Fruit fly (Drosophila melanogaster) whole organism, embryonic: ENCODE results near the gene Nprl3.

ENCODE experiments used
- Ada2b ChIP-seq: fragments of 200-800 bp; sonication (Bioruptor generic); IDR thresholded peaks from 2 replicates; pipeline ENCODE4 v1.3.6; 2022; ENCODE audit warnings: missing biosample characterization, missing genetic modification characterization
- Bdp1 ChIP-seq: fragments of 200-800 bp; sonication (Bioruptor generic); optimal IDR thresholded peaks from 3 replicates; lab custom pipeline; 2016; ENCODE audit warnings: missing biosample characterization, missing genetic modification characterization
- CG10274 ChIP-seq: fragments of 200-800 bp; sonication (Bioruptor generic); optimal IDR thresholded peaks from 3 replicates; lab custom pipeline; 2017; ENCODE audit warnings: missing biosample characterization, mild to moderate bottlenecking, missing genetic modification characterization
- CG11093 ChIP-seq: fragments of 200-800 bp; sonication (Bioruptor generic); IDR thresholded peaks from 3 replicates; pipeline ENCODE4 v1.3.6; 2022; ENCODE audit warnings: missing biosample characterization, missing genetic modification characterization
- CG11723 ChIP-seq: fragments of 200-800 bp; sonication (Bioruptor generic); optimal IDR thresholded peaks from 2 replicates; lab custom pipeline; 2017; ENCODE audit warnings: missing biosample characterization, mild to moderate bottlenecking, missing genetic modification characterization
- CG12155 ChIP-seq: fragments of 200-800 bp; sonication (Bioruptor generic); optimal IDR thresholded peaks from 3 replicates; lab custom pipeline; 2016; ENCODE audit warnings: missing biosample characterization, missing genetic modification characterization
- CG13123 ChIP-seq: fragments of 200-800 bp; sonication (Bioruptor generic); optimal IDR thresholded peaks from 2 replicates; lab custom pipeline; 2016; ENCODE audit warnings: missing biosample characterization, missing genetic modification characterization
- CG13424 ChIP-seq: fragments of 200-800 bp; sonication (Bioruptor generic); optimal IDR thresholded peaks from 2 replicates; lab custom pipeline; 2019; ENCODE audit warnings: missing biosample characterization, mild to moderate bottlenecking, missing genetic modification characterization, moderate library complexity
- CG17359 ChIP-seq: fragments of 200-800 bp; sonication (Bioruptor generic); optimal IDR thresholded peaks from 3 replicates; lab custom pipeline; 2018; ENCODE audit warnings: missing biosample characterization, mild to moderate bottlenecking, missing genetic modification characterization, moderate library complexity
- CG18476 ChIP-seq: fragments of 200-800 bp; sonication (Bioruptor generic); optimal IDR thresholded peaks from 2 replicates; lab custom pipeline; 2016; ENCODE audit warnings: missing biosample characterization, mild to moderate bottlenecking, missing genetic modification characterization
- CG2712 ChIP-seq: fragments of 200-800 bp; optimal IDR thresholded peaks from 3 replicates; lab custom pipeline; 2019; ENCODE audit warnings: missing biosample characterization, mild to moderate bottlenecking, missing genetic modification characterization, moderate library complexity
- CG31224 ChIP-seq: fragments of 200-800 bp; sonication (Bioruptor generic); IDR thresholded peaks from 2 replicates; pipeline ENCODE4 v1.3.6; 2022; ENCODE audit warnings: missing biosample characterization, missing genetic modification characterization
- CG33557 ChIP-seq: fragments of 200-800 bp; sonication (Bioruptor generic); optimal IDR thresholded peaks from 2 replicates; lab custom pipeline; 2019; ENCODE audit warnings: missing biosample characterization, mild to moderate bottlenecking, missing genetic modification characterization, moderate library complexity
- CG6654 ChIP-seq: fragments of 200-800 bp; sonication (Bioruptor generic); optimal IDR thresholded peaks from 2 replicates; lab custom pipeline; 2017; ENCODE audit warnings: missing biosample characterization, mild to moderate bottlenecking, missing genetic modification characterization
- CG6765 ChIP-seq: fragments of 200-800 bp; sonication (Bioruptor generic); optimal IDR thresholded peaks from 3 replicates; lab custom pipeline; 2017; ENCODE audit warnings: missing biosample characterization, mild to moderate bottlenecking, missing genetic modification characterization
- CG7556 ChIP-seq: fragments of 200-800 bp; sonication (Bioruptor generic); optimal IDR thresholded peaks from 2 replicates; lab custom pipeline; 2017; ENCODE audit warnings: missing biosample characterization, mild to moderate bottlenecking, missing genetic modification characterization
- CG7987 ChIP-seq: fragments of 200-800 bp; sonication (Bioruptor generic); optimal IDR thresholded peaks from 2 replicates; lab custom pipeline; 2018; ENCODE audit warnings: missing biosample characterization, mild to moderate bottlenecking, missing genetic modification characterization, moderate library complexity
- CG8924 ChIP-seq: fragments of 200-800 bp; optimal IDR thresholded peaks from 3 replicates; lab custom pipeline; 2019; ENCODE audit warnings: missing biosample characterization, mild to moderate bottlenecking, missing genetic modification characterization, moderate library complexity
- CG9609 ChIP-seq: fragments of 200-800 bp; sonication (Bioruptor generic); optimal IDR thresholded peaks from 3 replicates; lab custom pipeline; 2016; ENCODE audit warnings: missing biosample characterization, missing genetic modification characterization
- Chrac-16 ChIP-seq: fragments of 200-800 bp; sonication (Bioruptor generic); optimal IDR thresholded peaks from 3 replicates; lab custom pipeline; 2016; ENCODE audit warnings: missing biosample characterization, missing genetic modification characterization
- Drgx ChIP-seq: fragments of 200-800 bp; sonication (Bioruptor generic); IDR thresholded peaks from 2 replicates; pipeline ENCODE4 v1.3.6; 2022; ENCODE audit warnings: missing biosample characterization, missing genetic modification characterization
- E2f2 ChIP-seq: fragments of 200-800 bp; sonication (Bioruptor generic); IDR thresholded peaks from 2 replicates; pipeline ENCODE4 v1.3.6; 2022; ENCODE audit warnings: missing biosample characterization, missing genetic modification characterization
- Hey ChIP-seq: fragments of 200-800 bp; sonication (Bioruptor generic); optimal IDR thresholded peaks from 3 replicates; lab custom pipeline; 2018; ENCODE audit warnings: missing biosample characterization, mild to moderate bottlenecking, missing genetic modification characterization
- MBD-R2 ChIP-seq: fragments of 200-800 bp; sonication (Bioruptor generic); IDR thresholded peaks from 2 replicates; pipeline ENCODE4 v1.3.6; 2022; ENCODE audit warnings: missing biosample characterization, missing genetic modification characterization
- MESR4 ChIP-seq: fragments of 200-800 bp; sonication (Bioruptor generic); optimal IDR thresholded peaks from 2 replicates; lab custom pipeline; 2018; ENCODE audit warnings: missing biosample characterization, mild to moderate bottlenecking, missing genetic modification characterization, moderate library complexity
- Neu2 ChIP-seq: fragments of 200-800 bp; sonication (Bioruptor generic); optimal IDR thresholded peaks from 3 replicates; lab custom pipeline; 2016; ENCODE audit warnings: missing biosample characterization, missing genetic modification characterization, borderline replicate concordance
- Nf-YA ChIP-seq: fragments of 200-800 bp; sonication (Bioruptor generic); IDR thresholded peaks from 2 replicates; pipeline ENCODE4 v1.3.6; 2022; ENCODE audit warnings: missing biosample characterization, missing genetic modification characterization
- Nf-YB ChIP-seq: fragments of 200-800 bp; sonication (Bioruptor generic); optimal IDR thresholded peaks from 3 replicates; lab custom pipeline; 2019; ENCODE audit warnings: missing biosample characterization, mild to moderate bottlenecking, missing genetic modification characterization, moderate library complexity
- Optix ChIP-seq: fragments of 200-800 bp; sonication (Bioruptor generic); IDR thresholded peaks from 3 replicates; pipeline ENCODE4 v1.3.6; 2022; ENCODE audit warnings: missing biosample characterization, missing genetic modification characterization
- PHDP ChIP-seq: fragments of 200-800 bp; sonication (Bioruptor generic); optimal IDR thresholded peaks from 3 replicates; lab custom pipeline; 2018; ENCODE audit warnings: missing biosample characterization, mild to moderate bottlenecking, missing genetic modification characterization, moderate library complexity
- Trl ChIP-seq, 3 experiments: fragments of >200 bp in 2 of 3; fragments of 200-800 bp in 1 of 3; sonication (Bioruptor generic) in 1 of 3; optimal IDR thresholded peaks; 2 replicates in 1 of 3; 3 replicates in 2 of 3; lab custom pipeline; 2016 to 2017; ENCODE audit warnings: missing biosample characterization in 1 of 3, missing genetic modification characterization in 1 of 3
- grn ChIP-seq: fragments of 200-800 bp; sonication (Bioruptor generic); optimal IDR thresholded peaks from 3 replicates; lab custom pipeline; 2017; ENCODE audit warnings: missing biosample characterization, missing genetic modification characterization
- gsb ChIP-seq: fragments of 200-800 bp; sonication (Bioruptor generic); IDR thresholded peaks from 2 replicates; pipeline ENCODE4 v1.3.6; 2022; ENCODE audit warnings: missing biosample characterization, missing genetic modification characterization
- nmo ChIP-seq: fragments of 200-800 bp; sonication (Bioruptor generic); optimal IDR thresholded peaks from 2 replicates; lab custom pipeline; 2018; ENCODE audit warnings: missing biosample characterization, mild to moderate bottlenecking, missing genetic modification characterization, moderate library complexity
- nom ChIP-seq: fragments of 200-800 bp; sonication (Bioruptor generic); optimal IDR thresholded peaks from 2 replicates; lab custom pipeline; 2017; ENCODE audit warnings: missing biosample characterization, missing genetic modification characterization, mild to moderate bottlenecking, moderate library complexity, missing genetic modification reagents
- org-1 ChIP-seq: fragments of 200-800 bp; sonication (Bioruptor generic); optimal IDR thresholded peaks from 2 replicates; lab custom pipeline; 2017; ENCODE audit warnings: missing biosample characterization, missing genetic modification characterization
- pum ChIP-seq: fragments of 200-800 bp; sonication (Bioruptor generic); optimal IDR thresholded peaks from 2 replicates; lab custom pipeline; 2016; ENCODE audit warnings: missing biosample characterization, missing genetic modification characterization
- repo ChIP-seq: fragments of 200-800 bp; sonication (Bioruptor generic); optimal IDR thresholded peaks from 2 replicates; lab custom pipeline; 2016; ENCODE audit warnings: missing biosample characterization, missing genetic modification characterization
- rib ChIP-seq: fragments of 200-800 bp; sonication (Bioruptor generic); IDR thresholded peaks from 2 replicates; pipeline ENCODE4 v1.3.6; 2022; ENCODE audit warnings: missing biosample characterization, missing genetic modification characterization
- sens-2 ChIP-seq: fragments of 200-800 bp; sonication (Bioruptor generic); IDR thresholded peaks from 2 replicates; pipeline ENCODE4 v1.3.6; 2022; ENCODE audit warnings: missing biosample characterization, missing genetic modification characterization
- sim ChIP-seq: fragments of 200-800 bp; sonication (Bioruptor generic); IDR thresholded peaks from 2 replicates; pipeline ENCODE4 v1.3.6; 2022; ENCODE audit warnings: missing biosample characterization, missing genetic modification characterization
- sug ChIP-seq: fragments of 200-800 bp; optimal IDR thresholded peaks from 2 replicates; lab custom pipeline; 2019; ENCODE audit warnings: missing biosample characterization, mild to moderate bottlenecking, missing genetic modification characterization, moderate library complexity
- toy ChIP-seq: fragments of 200-800 bp; sonication (Bioruptor generic); IDR thresholded peaks from 2 replicates; pipeline ENCODE4 v1.3.6; 2022; ENCODE audit warnings: missing biosample characterization, missing genetic modification characterization
- wdn ChIP-seq: fragments of 200-800 bp; sonication (Bioruptor generic); IDR thresholded peaks from 2 replicates; pipeline ENCODE4 v1.3.6; 2022; ENCODE audit warnings: missing biosample characterization, missing genetic modification characterization
- zen2 ChIP-seq: fragments of 200-800 bp; sonication (Bioruptor generic); IDR thresholded peaks from 3 replicates; pipeline ENCODE4 v1.3.6; 2022; ENCODE audit warnings: missing biosample characterization, missing genetic modification characterization; ENCODE audit not compliant: partially characterized antibody
- zf30C ChIP-seq: fragments of 200-800 bp; sonication (Bioruptor generic); optimal IDR thresholded peaks from 3 replicates; lab custom pipeline; 2018; ENCODE audit warnings: missing biosample characterization, mild to moderate bottlenecking, missing genetic modification characterization

Nprl3 gene

dm6 chr3L:13996992-13997391, 4.7 kb downstream of the Nprl3 start, which contains the start of gene CG17361 (continued):
- TF ChIP-seq nmo (GFP tag; lab: Kevin White, UChicago): peak; percentile 7
- TF ChIP-seq MBD-R2 (GFP tag; lab: Robert Waterston, UW): peak; percentile 77
- no peak for TF ChIP-seq CG17359 (tag; lab: Kevin White, UChicago)
- TF ChIP-seq MESR4 (GFP tag; lab: Kevin White, UChicago): peak; percentile 8
- TF ChIP-seq CG6765: no peak
- peak; percentile 15 for TF ChIP-seq CG2712 (tag; lab: Kevin White, UChicago)
- no peak for TF ChIP-seq CG13123 (GFP tag; lab: Kevin White, UChicago)
- no peak for TF ChIP-seq CG33557
- no peak for TF ChIP-seq zf30C
- TF ChIP-seq CG8924 (tag; lab: Kevin White, UChicago): peak; percentile 23
- peak; percentile 62 for TF ChIP-seq CG6654 (GFP tag; lab: Kevin White, UChicago)
- peak; percentile 64 for TF ChIP-seq E2f2 (GFP tag; lab: Robert Waterston, UW)
- TF ChIP-seq CG7987 (GFP tag; lab: Kevin White, UChicago): no peak
- TF ChIP-seq Trl (optimal IDR thresholded peaks at IDR 0.05; lab: Kevin White, UChicago): no peak
- TF ChIP-seq Trl (GFP tag; optimal IDR thresholded peaks at IDR 0.05; lab: Kevin White, UChicago): no peak
- TF ChIP-seq, all 482 proteins: peak for 30

DNA sequence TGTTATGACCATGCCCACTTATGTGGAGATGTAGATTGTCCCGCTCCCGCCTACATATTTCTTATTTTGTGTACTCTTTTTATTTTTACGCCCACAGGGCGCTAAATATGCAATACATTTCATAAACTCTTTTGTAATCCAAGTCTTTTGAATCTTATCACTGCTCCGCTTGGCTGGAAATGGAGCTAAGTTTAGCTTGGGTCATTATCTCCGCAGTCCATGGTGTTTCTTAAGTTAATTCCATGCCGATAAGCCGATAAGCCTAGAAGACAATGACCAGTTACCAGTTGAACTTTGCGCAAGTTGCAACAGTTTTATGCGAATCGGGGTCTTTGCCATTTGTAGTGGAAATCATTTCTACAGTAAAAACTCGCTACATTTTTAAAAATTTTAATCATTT, 5.2 kb downstream of the Nprl3 start:
- TF ChIP-seq nom (GFP tag; lab: Kevin White, UChicago) (peak; percentile 29), sim (GFP tag; lab: Robert Waterston, UW) (no peak)

DNA sequence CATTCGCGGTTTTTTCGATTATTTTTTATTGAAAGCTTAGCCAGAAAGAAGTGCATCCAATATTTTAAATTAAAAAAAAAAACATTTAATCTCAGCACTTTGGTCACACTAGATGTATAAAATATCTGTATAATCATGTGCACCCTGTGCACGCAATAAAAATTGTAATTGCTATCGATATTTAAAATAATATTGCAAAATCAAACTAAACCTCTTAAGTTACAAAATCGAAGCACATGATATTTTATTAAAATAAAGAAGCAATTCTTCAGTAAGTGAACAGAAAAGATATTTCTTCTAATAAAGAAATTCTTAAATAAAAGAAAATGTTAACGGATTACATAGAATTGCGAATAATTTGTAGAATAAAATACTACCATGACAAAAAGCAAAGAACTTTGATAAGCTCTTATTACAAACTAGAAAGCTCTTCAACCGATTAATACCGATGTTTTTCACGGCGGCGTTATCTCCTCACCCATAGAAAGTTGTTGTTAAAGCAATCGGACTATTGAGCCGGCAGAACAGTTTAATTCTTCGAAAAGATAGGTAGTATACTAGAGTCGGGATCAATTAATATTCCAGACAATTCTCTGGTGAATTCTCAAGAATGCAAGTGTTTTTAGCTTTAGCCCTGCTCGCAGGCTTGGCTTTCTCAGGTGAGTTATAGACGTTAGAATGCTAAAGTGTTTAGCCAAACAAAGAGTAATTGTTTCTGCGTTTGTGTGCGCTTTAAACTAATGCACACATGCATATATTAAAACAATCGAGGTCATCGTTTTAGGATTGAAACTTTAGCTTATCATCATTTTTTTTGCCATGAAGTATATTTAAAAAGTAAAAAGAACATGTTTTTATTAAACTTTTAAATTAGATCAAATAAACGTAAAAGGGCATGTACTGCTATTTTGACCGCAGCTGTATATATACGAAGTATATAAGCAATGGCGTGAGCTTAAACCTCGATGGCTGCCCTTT, 7.6 kb downstream of the Nprl3 start, which contains the start of gene CtsK1:
TSS of gene CtsK1 (plus strand) at position 490 of the 978 bp plus-strand sequence.
- TF ChIP-seq CG10274 (no peak), PHDP (tag; lab: Kevin White, UChicago) (peak; percentile 32), Bdp1 (GFP tag; lab: Kevin White, UChicago) (no peak), Ada2b (GFP tag; lab: Robert Waterston, UW) (0 out of 2 replicates have a peak, but pooled peaks have one; percentile 10), Nf-YB (GFP tag; lab: Kevin White, UChicago) (no peak), repo (no peak), sens-2 (no peak), pum (GFP tag; lab: Kevin White, UChicago) (no peak), grn (GFP tag; lab: Kevin White, UChicago) (no peak), CG18476 (GFP tag; lab: Kevin White, UChicago) (no peak), CG31224 (GFP tag; lab: Robert Waterston, UW) (no peak), nmo (GFP tag; lab: Kevin White, UChicago) (peak; percentile 12), Hey (tag; lab: Kevin White, UChicago) (no peak), toy (GFP tag; lab: Robert Waterston, UW) (no peak), wdn (GFP tag; lab: Robert Waterston, UW) (no peak), CG13424 (peak; percentile 30), CG9609 (GFP tag; lab: Kevin White, UChicago) (no peak), zen2 (GFP tag; lab: Robert Waterston, UW) (peak; percentile 73; the same call in 1 of the 3 replicates), Neu2 (GFP tag; lab: Kevin White, UChicago) (no peak), Chrac-16 (GFP tag; lab: Kevin White, UChicago) (no peak), CG11093 (GFP tag; lab: Robert Waterston, UW) (no peak), Nf-YA (GFP tag; lab: Robert Waterston, UW) (no peak), Optix (GFP tag; lab: Robert Waterston, UW) (no peak), rib (GFP tag; lab: Robert Waterston, UW) (no peak), CG12155 (GFP tag; lab: Kevin White, UChicago) (no peak), org-1 (GFP tag; lab: Kevin White, UChicago) (no peak), CG11723 (no peak), CG7556 (GFP tag; lab: Kevin White, UChicago) (no peak), Drgx (peak; percentile 82), gsb (no peak), sug (no peak)
